Fruit fly (Drosophila melanogaster) whole organism, wandering third instar larva: ENCODE results near the gene Octbeta2R.
"Not testable (repeated sequence)": the region's sequence is repeated elsewhere in the genome, so short reads cannot be mapped to it uniquely, and the experiment has no call there.

Experiments used
- br ChIP-seq: fragments of 200-800 bp; sonication (Bioruptor generic); optimal IDR thresholded peaks from 2 replicates; lab custom pipeline; 2016; ENCODE audit warnings: missing biosample characterization, missing genetic modification characterization
- fru ChIP-seq: fragments of 200-800 bp; sonication (Bioruptor generic); optimal IDR thresholded peaks from 3 replicates; lab custom pipeline; 2016; ENCODE audit warnings: missing biosample characterization, mild to moderate bottlenecking, missing genetic modification characterization
- pan ChIP-seq: fragments of >200 bp; optimal IDR thresholded peaks from 2 replicates; lab custom pipeline; 2017
- psq ChIP-seq: fragments of 200-800 bp; sonication (Bioruptor generic); optimal IDR thresholded peaks from 3 replicates; lab custom pipeline; 2017; ENCODE audit warnings: missing biosample characterization, mild to moderate bottlenecking, missing genetic modification characterization, moderate library complexity
- sage ChIP-seq: fragments of 200-800 bp; sonication (Bioruptor generic); optimal IDR thresholded peaks from 2 replicates; lab custom pipeline; 2016; ENCODE audit warnings: missing biosample characterization, mild to moderate bottlenecking, missing genetic modification characterization
- usp ChIP-seq: fragments of >200 bp; optimal IDR thresholded peaks from 2 replicates; lab custom pipeline; 2017; ENCODE audit warnings: missing biosample characterization, missing genetic modification characterization

dm6 chr3R:12502210-12502609, 93.3 kb downstream of the Octbeta2R start, which contains the start of gene Hsp70Bbb:
- not testable (repeated sequence) for TF ChIP-seq fru (GFP tag; lab: Kevin White, UChicago); psq (GFP tag; lab: Kevin White, UChicago); sage (GFP tag; lab: Kevin White, UChicago); pan (lab: Kevin White, UChicago); br; usp (GFP tag; lab: Kevin White, UChicago)
